Fruit fly (Drosophila melanogaster): ENCODE data around the gene CG11409.

DNA sequence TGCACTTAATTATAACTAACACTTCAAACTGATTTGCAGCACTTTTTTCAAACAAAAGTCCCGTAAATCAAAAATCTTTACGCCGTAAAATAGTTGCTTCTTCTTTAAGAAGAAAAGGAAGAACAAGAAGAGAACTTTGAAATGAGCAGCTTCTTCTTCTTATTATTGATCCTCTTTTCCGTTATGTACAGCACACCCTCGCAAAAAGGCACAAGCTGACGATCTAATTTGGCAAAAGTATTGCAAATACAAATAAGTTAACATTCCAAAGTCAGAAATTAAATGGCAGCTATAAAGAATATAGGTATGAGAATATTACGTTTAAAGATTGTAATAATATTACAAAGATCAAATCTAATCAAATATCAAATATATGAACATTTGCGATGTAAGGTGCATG is at the start of gene CG11409:
- TF ChIP-seq ttk (optimal IDR thresholded peaks at IDR 0.05): no peak
- TF ChIP-seq insv (optimal IDR thresholded peaks at IDR 0.05): no peak
- TF ChIP-seq Myc (optimal IDR thresholded peaks at IDR 0.05): no peak
- no peak for TF ChIP-seq h (optimal IDR thresholded peaks at IDR 0.05)

Measured in Kc167 (cell line).